Fruit fly (Drosophila melanogaster) whole organism, embryonic: ENCODE results near the gene Nsun2.

Experiments
- Asciz ChIP-seq: fragments of 200-800 bp; sonication (Bioruptor generic); optimal IDR thresholded peaks from 2 replicates; lab custom pipeline; 2017; ENCODE audit warnings: missing biosample characterization, mild to moderate bottlenecking, missing genetic modification characterization, missing genetic modification reagents
- B-H2 ChIP-seq: fragments of 200-800 bp; sonication (Bioruptor generic); optimal IDR thresholded peaks from 2 replicates; lab custom pipeline; 2018; ENCODE audit warnings: missing biosample characterization, mild to moderate bottlenecking, missing genetic modification characterization
- Bgb ChIP-seq: fragments of 200-800 bp; sonication (Bioruptor generic); IDR thresholded peaks from 2 replicates; pipeline ENCODE4 v1.3.6; 2022; ENCODE audit warnings: missing biosample characterization, missing genetic modification characterization; ENCODE audit not compliant: partially characterized antibody
- Blimp-1 ChIP-seq: fragments of 200-800 bp; sonication (Bioruptor generic); optimal IDR thresholded peaks from 3 replicates; lab custom pipeline; 2018; ENCODE audit warnings: missing biosample characterization, missing genetic modification characterization, mild to moderate bottlenecking, moderate library complexity, missing genetic modification reagents
- CG10209 ChIP-seq: fragments of 200-800 bp; sonication (Bioruptor generic); optimal IDR thresholded peaks from 3 replicates; lab custom pipeline; 2017; ENCODE audit warnings: missing biosample characterization, mild to moderate bottlenecking, missing genetic modification characterization, missing genetic modification reagents
- CG11093 ChIP-seq: fragments of 200-800 bp; sonication (Bioruptor generic); IDR thresholded peaks from 3 replicates; pipeline ENCODE4 v1.3.6; 2022; ENCODE audit warnings: missing biosample characterization, missing genetic modification characterization
- CG12219 ChIP-seq: fragments of 200-800 bp; sonication (Bioruptor generic); optimal IDR thresholded peaks from 3 replicates; lab custom pipeline; 2018; ENCODE audit warnings: missing biosample characterization, mild to moderate bottlenecking, missing genetic modification characterization
- CG13287 ChIP-seq: fragments of 200-800 bp; sonication (Bioruptor generic); IDR thresholded peaks from 2 replicates; pipeline ENCODE4 v1.3.6; 2022; ENCODE audit warnings: missing biosample characterization, missing genetic modification characterization; ENCODE audit not compliant: partially characterized antibody
- CG15514 ChIP-seq: fragments of 200-800 bp; sonication (Bioruptor generic); optimal IDR thresholded peaks from 3 replicates; lab custom pipeline; 2017; ENCODE audit warnings: missing biosample characterization, missing genetic modification characterization, mild to moderate bottlenecking, moderate library complexity, missing genetic modification reagents
- CG1602 ChIP-seq: fragments of 200-800 bp; sonication (Bioruptor generic); optimal IDR thresholded peaks from 3 replicates; lab custom pipeline; 2016; ENCODE audit warnings: missing biosample characterization, missing genetic modification characterization
- CG1603 ChIP-seq: fragments of 200-800 bp; sonication (Bioruptor generic); optimal IDR thresholded peaks from 2 replicates; lab custom pipeline; 2019; ENCODE audit warnings: missing biosample characterization, mild to moderate bottlenecking, missing genetic modification characterization, moderate library complexity
- CG1647 ChIP-seq: fragments of 200-800 bp; sonication (Bioruptor generic); optimal IDR thresholded peaks from 3 replicates; lab custom pipeline; 2016; ENCODE audit warnings: missing biosample characterization, missing genetic modification characterization
- CG3847 ChIP-seq: fragments of 200-800 bp; sonication (Bioruptor generic); IDR thresholded peaks from 2 replicates; pipeline ENCODE4 v1.3.6; 2022; ENCODE audit warnings: missing biosample characterization, missing genetic modification characterization
- CG3995 ChIP-seq: fragments of 200-800 bp; sonication (Bioruptor generic); optimal IDR thresholded peaks from 3 replicates; lab custom pipeline; 2016; ENCODE audit warnings: missing biosample characterization, missing genetic modification characterization
- CG4360 ChIP-seq: fragments of 200-800 bp; sonication (Bioruptor generic); IDR thresholded peaks from 2 replicates; pipeline ENCODE4 v1.3.6; 2022; ENCODE audit warnings: missing biosample characterization, missing genetic modification characterization
- CG4617 ChIP-seq: fragments of 200-800 bp; sonication (Bioruptor generic); optimal IDR thresholded peaks from 3 replicates; lab custom pipeline; 2016; ENCODE audit warnings: missing biosample characterization, missing genetic modification characterization, borderline replicate concordance
- Chrac-16 ChIP-seq: fragments of 200-800 bp; sonication (Bioruptor generic); optimal IDR thresholded peaks from 3 replicates; lab custom pipeline; 2016; ENCODE audit warnings: missing biosample characterization, missing genetic modification characterization
- Dek ChIP-seq: fragments of 200-800 bp; sonication (Bioruptor generic); optimal IDR thresholded peaks from 3 replicates; lab custom pipeline; 2019; ENCODE audit warnings: missing biosample characterization, mild to moderate bottlenecking, missing genetic modification characterization, moderate library complexity
- Dll ChIP-seq: fragments of 200-800 bp; sonication (Bioruptor generic); IDR thresholded peaks from 4 replicates; pipeline ENCODE4 v1.3.6; 2022; ENCODE audit warnings: missing biosample characterization, missing genetic modification characterization; ENCODE audit not compliant: partially characterized antibody
- E2f2 ChIP-seq: fragments of 200-800 bp; sonication (Bioruptor generic); IDR thresholded peaks from 2 replicates; pipeline ENCODE4 v1.3.6; 2022; ENCODE audit warnings: missing biosample characterization, missing genetic modification characterization
- HLH4C ChIP-seq: fragments of 200-800 bp; sonication (Bioruptor generic); IDR thresholded peaks from 3 replicates; pipeline ENCODE4 v1.3.6; 2022; ENCODE audit warnings: missing biosample characterization, missing genetic modification characterization; ENCODE audit not compliant: partially characterized antibody
- HmgZ ChIP-seq: fragments of 200-800 bp; sonication (Bioruptor generic); optimal IDR thresholded peaks from 2 replicates; lab custom pipeline; 2018; ENCODE audit warnings: missing biosample characterization, mild to moderate bottlenecking, missing genetic modification characterization
- MESR4 ChIP-seq: fragments of 200-800 bp; sonication (Bioruptor generic); optimal IDR thresholded peaks from 2 replicates; lab custom pipeline; 2018; ENCODE audit warnings: missing biosample characterization, mild to moderate bottlenecking, missing genetic modification characterization, moderate library complexity
- Med ChIP-seq: fragments of 200-800 bp; sonication (Bioruptor generic); peaks from one replicate; lab custom pipeline; 2016; ENCODE audit warnings: missing biosample characterization, missing genetic modification characterization, mild to moderate bottlenecking, inconsistent platforms, moderate library complexity
- Myb ChIP-seq: fragments of 200-800 bp; sonication (Bioruptor generic); optimal IDR thresholded peaks from 2 replicates; lab custom pipeline; 2016; ENCODE audit warnings: missing biosample characterization, missing genetic modification characterization
- Opbp ChIP-seq: fragments of 200-800 bp; sonication (Bioruptor generic); IDR thresholded peaks from 3 replicates; pipeline ENCODE4 v1.3.6; 2022; ENCODE audit warnings: missing biosample characterization, missing genetic modification characterization; ENCODE audit not compliant: partially characterized antibody
- Sin3A ChIP-seq: fragments of >200 bp; optimal IDR thresholded peaks from 2 replicates; lab custom pipeline; 2018
- Six4 ChIP-seq: fragments of 200-800 bp; sonication (Bioruptor generic); optimal IDR thresholded peaks from 2 replicates; lab custom pipeline; 2016; ENCODE audit warnings: missing biosample characterization, missing genetic modification characterization
- Sry-δ ChIP-seq: fragments of 200-800 bp; sonication (Bioruptor generic); optimal IDR thresholded peaks from 2 replicates; lab custom pipeline; 2016; ENCODE audit warnings: missing biosample characterization, missing genetic modification characterization
- Tbp ChIP-seq: fragments of >200 bp; optimal IDR thresholded peaks from 2 replicates; lab custom pipeline; 2018; ENCODE audit warnings: missing biosample characterization, missing genetic modification characterization
- ab ChIP-seq: fragments of 200-800 bp; sonication (Bioruptor generic); optimal IDR thresholded peaks from 2 replicates; lab custom pipeline; 2016; ENCODE audit warnings: missing biosample characterization, missing genetic modification characterization
- amos ChIP-seq: fragments of 200-800 bp; sonication (Bioruptor generic); IDR thresholded peaks from 2 replicates; pipeline ENCODE4 v1.3.6; 2022; ENCODE audit warnings: missing biosample characterization, missing genetic modification characterization; ENCODE audit not compliant: partially characterized antibody
- ash1 ChIP-seq: fragments of 200-800 bp; sonication (Bioruptor generic); optimal IDR thresholded peaks from 2 replicates; lab custom pipeline; 2018; ENCODE audit warnings: missing biosample characterization, mild to moderate bottlenecking, missing genetic modification characterization
- ato ChIP-seq: fragments of 200-800 bp; sonication (Bioruptor generic); IDR thresholded peaks from 2 replicates; pipeline ENCODE4 v1.3.6; 2022; ENCODE audit warnings: missing biosample characterization, missing genetic modification characterization; ENCODE audit not compliant: partially characterized antibody
- cato ChIP-seq: fragments of 200-800 bp; sonication (Bioruptor generic); optimal IDR thresholded peaks from 2 replicates; lab custom pipeline; 2016; ENCODE audit warnings: missing biosample characterization, missing genetic modification characterization, borderline replicate concordance
- chif ChIP-seq, 2 experiments: fragments of 200-800 bp; sonication (Bioruptor generic); optimal IDR thresholded peaks; 3 replicates each; lab custom pipeline; 2016; ENCODE audit warnings: missing biosample characterization in 2 of 2, missing genetic modification characterization in 2 of 2
- corto ChIP-seq: fragments of 200-800 bp; sonication (Bioruptor generic); optimal IDR thresholded peaks from 2 replicates; lab custom pipeline; 2016; ENCODE audit warnings: missing biosample characterization, mild to moderate bottlenecking, missing genetic modification characterization, moderate library complexity
- crol ChIP-seq: fragments of 200-800 bp; sonication (Bioruptor generic); IDR thresholded peaks from 2 replicates; pipeline ENCODE4 v1.3.6; 2022; ENCODE audit warnings: missing biosample characterization, missing genetic modification characterization
- disco-r ChIP-seq: fragments of 200-800 bp; sonication (Bioruptor generic); optimal IDR thresholded peaks from 2 replicates; lab custom pipeline; 2016; ENCODE audit warnings: missing biosample characterization, missing genetic modification characterization
- dmrt11E ChIP-seq: fragments of 200-800 bp; sonication (Bioruptor generic); optimal IDR thresholded peaks from 3 replicates; lab custom pipeline; 2018; ENCODE audit warnings: missing biosample characterization, mild to moderate bottlenecking, missing genetic modification characterization, moderate library complexity
- hb ChIP-seq: fragments of 200-800 bp; sonication (Bioruptor generic); IDR thresholded peaks from 3 replicates; pipeline ENCODE4 v1.3.6; 2022; ENCODE audit warnings: missing biosample characterization, missing genetic modification characterization; ENCODE audit not compliant: partially characterized antibody
- maf-S ChIP-seq: fragments of 200-800 bp; sonication (Bioruptor generic); optimal IDR thresholded peaks from 2 replicates; lab custom pipeline; 2016; ENCODE audit warnings: missing biosample characterization, missing genetic modification characterization
- onecut ChIP-seq: fragments of 200-800 bp; sonication (Bioruptor generic); IDR thresholded peaks from 2 replicates; pipeline ENCODE4 v1.3.6; 2022; ENCODE audit warnings: missing biosample characterization, missing genetic modification characterization
- otp ChIP-seq: fragments of 200-800 bp; sonication (Bioruptor generic); IDR thresholded peaks from 3 replicates; pipeline ENCODE4, ENCODE4 v1.3.6; 2022; ENCODE audit warnings: missing biosample characterization, missing genetic modification characterization
- pum ChIP-seq: fragments of 200-800 bp; sonication (Bioruptor generic); optimal IDR thresholded peaks from 2 replicates; lab custom pipeline; 2016; ENCODE audit warnings: missing biosample characterization, missing genetic modification characterization
- sens ChIP-seq: fragments of 200-800 bp; sonication (Bioruptor generic); peaks from one replicate; lab custom pipeline; 2016; ENCODE audit warnings: missing biosample characterization, missing genetic modification characterization
- sisA ChIP-seq: fragments of 200-800 bp; sonication (Bioruptor generic); IDR thresholded peaks from 2 replicates; pipeline ENCODE4 v1.3.6; 2022; ENCODE audit warnings: missing biosample characterization, missing genetic modification characterization
- ttk ChIP-seq: fragments of 200-800 bp; sonication (Bioruptor generic); IDR thresholded peaks from 2 replicates; pipeline ENCODE4 v2.1.2; 2022; ENCODE audit warnings: missing biosample characterization, missing genetic modification characterization
- zen ChIP-seq: fragments of 200-800 bp; sonication (Bioruptor generic); optimal IDR thresholded peaks from 3 replicates; lab custom pipeline; 2018; ENCODE audit warnings: missing biosample characterization, mild to moderate bottlenecking, missing genetic modification characterization, moderate library complexity
- zen2 ChIP-seq: fragments of 200-800 bp; sonication (Bioruptor generic); IDR thresholded peaks from 3 replicates; pipeline ENCODE4 v1.3.6; 2022; ENCODE audit warnings: missing biosample characterization, missing genetic modification characterization; ENCODE audit not compliant: partially characterized antibody

Nsun2 gene

DNA sequence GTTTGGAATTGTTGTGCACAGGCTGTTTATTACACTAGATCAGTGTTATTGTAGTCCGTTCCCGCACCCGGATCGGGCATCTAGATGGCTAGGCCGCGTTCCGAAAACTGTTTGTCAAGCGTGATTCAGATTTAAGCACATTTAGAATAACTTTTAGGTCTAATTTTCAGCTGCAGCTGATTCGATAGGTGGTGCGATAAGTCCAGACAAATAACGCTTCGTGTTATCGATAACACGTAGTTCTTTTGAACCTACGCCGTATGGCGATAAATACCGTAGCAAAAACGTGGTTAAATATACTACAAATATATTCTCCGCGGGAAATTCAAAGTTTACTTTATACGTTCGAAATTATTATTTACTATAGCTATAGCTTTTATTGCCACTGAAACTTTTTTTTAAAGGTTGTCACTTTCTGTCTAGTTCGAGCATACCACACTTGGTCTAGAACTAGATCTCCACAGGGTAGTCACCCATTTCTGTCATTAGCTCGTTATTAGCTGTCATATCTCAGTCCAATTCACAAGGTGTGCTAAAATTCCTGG is 12.6 kb downstream of the Nsun2 start, which contains the start of the genes Cmtr1 and CG15375 (continued):
- TF ChIP-seq sens (GFP tag; lab: Kevin White, UChicago) (peak; percentile 53), CG1602 (GFP tag; lab: Kevin White, UChicago) (no peak), CG3995 (peak; percentile 1), HmgZ (tag; lab: Kevin White, UChicago) (peak; percentile 7), ttk (no peak), CG4617 (peak; percentile 65), cato (no peak), Dek (tag; lab: Kevin White, UChicago) (no peak), CG12219 (GFP tag; lab: Kevin White, UChicago) (no peak), HLH4C (peak; percentile 82), amos (GFP tag; lab: Robert Waterston, UW) (peak; percentile 85), MESR4 (peak; percentile 69), corto (no peak), CG13287 (peak; percentile 87), Bgb (GFP tag; lab: Robert Waterston, UW) (peak; percentile 84), Opbp (GFP tag; lab: Robert Waterston, UW) (peak; percentile 81), Six4 (no peak), Asciz (GFP tag; lab: Kevin White, UChicago) (no peak), E2f2 (peak; percentile 92), Chrac-16 (GFP tag; lab: Kevin White, UChicago) (no peak), CG1647 (GFP tag; lab: Kevin White, UChicago) (no peak), CG1603 (tag; lab: Kevin White, UChicago) (peak; percentile 57), sisA (GFP tag; lab: Robert Waterston, UW) (no peak), zen (no peak), Myb (GFP tag; lab: Kevin White, UChicago) (peak; percentile 12), crol (GFP tag; lab: Robert Waterston, UW) (no peak), chif (GFP tag; optimal IDR thresholded peaks at IDR 0.05; lab: Kevin White, UChicago) (no peak), B-H2 (GFP tag; lab: Kevin White, UChicago) (no peak), Blimp-1 (GFP tag; lab: Kevin White, UChicago) (no peak), Dll (GFP tag; lab: Robert Waterston, UW) (peak; percentile 78), Tbp (GFP tag; lab: Kevin White, UChicago) (no peak), CG11093 (GFP tag; lab: Robert Waterston, UW) (no peak), zen2 (GFP tag; lab: Robert Waterston, UW) (peak; percentile 79), ato (peak; percentile 80), Sin3A (lab: Kevin White, UChicago) (peak; percentile 2), disco-r (GFP tag; lab: Kevin White, UChicago) (no peak), CG3847 (no peak), ab (GFP tag; lab: Kevin White, UChicago) (no peak), pum (no peak), Sry-δ (peak; percentile 78), maf-S (no peak), dmrt11E (tag; lab: Kevin White, UChicago) (no peak), CG15514 (GFP tag; lab: Kevin White, UChicago) (peak; percentile 98), CG4360 (GFP tag; lab: Robert Waterston, UW) (no peak), otp (no peak), hb (GFP tag; lab: Robert Waterston, UW) (peak; percentile 72; the same call in 2 of the 3 replicates), CG10209 (GFP tag; lab: Kevin White, UChicago) (no peak), Med (peak; percentile 25), onecut (no peak), ash1 (GFP tag; lab: Kevin White, UChicago) (no peak)
